Fruit fly (Drosophila melanogaster): ENCODE data around the gene CG7565.

CG7565 gene

dm6 chr3L:8063214-8064156, 28.1 kb downstream of the CG7565 start, which contains the start of gene Sarm (continued):
- TF ChIP-seq CG10669 (GFP tag; optimal IDR thresholded peaks at IDR 0.05) (peak; percentile 9), pdm3 (GFP tag; optimal IDR thresholded peaks at IDR 0.05) (peak; percentile 63), Eip75B (GFP tag; optimal IDR thresholded peaks at IDR 0.05) (peak; percentile 70), Ets96B (tag; optimal IDR thresholded peaks at IDR 0.05) (peak; percentile 40), cyc (GFP tag; optimal IDR thresholded peaks at IDR 0.05) (peak; percentile 9), Sox15 (GFP tag; optimal IDR thresholded peaks at IDR 0.05) (peak; percentile 10), Smox (GFP tag; optimal IDR thresholded peaks at IDR 0.05) (peak; percentile 66), CG10631 (GFP tag; optimal IDR thresholded peaks at IDR 0.05) (peak; percentile 43), Sox14 (GFP tag; optimal IDR thresholded peaks at IDR 0.05) (peak; percentile 81), dsx (GFP tag; optimal IDR thresholded peaks at IDR 0.05; ENCODE audit: poor library complexity, severe bottlenecking) (peak; percentile 46)

dm6 chr3L:8060188-8060856, 31.3 kb downstream of the CG7565 start:
- peak; percentile 60 for TF ChIP-seq CG6854 (GFP tag; optimal IDR thresholded peaks at IDR 0.05)
- TF ChIP-seq CG6276 (GFP tag; optimal IDR thresholded peaks at IDR 0.05): peak; percentile 37
- TF ChIP-seq CG15336 (GFP tag; IDR thresholded peaks at IDR 0.05): peak; percentile 19; the same call in 1 of the 2 replicates
- peak; percentile 38 for TF ChIP-seq CG16779 (tag; optimal IDR thresholded peaks at IDR 0.05)
- TF ChIP-seq Eip78C (GFP tag): peak; percentile 68
- peak; percentile 33 for TF ChIP-seq Eip93F (GFP tag; optimal IDR thresholded peaks at IDR 0.05)
- TF ChIP-seq svp (GFP tag): peak; percentile 78
- peak; percentile 46; the same call in 1 of the 3 replicates for TF ChIP-seq eg (GFP tag; IDR thresholded peaks at IDR 0.05)
- TF ChIP-seq ss (GFP tag; optimal IDR thresholded peaks at IDR 0.05): peak in 1 of 2 experiments; percentile 22

- TF ChIP-seq Lpt (GFP tag; optimal IDR thresholded peaks at IDR 0.05): no peak
- TF ChIP-seq ss (GFP tag; optimal IDR thresholded peaks at IDR 0.05): no peak
- TF ChIP-seq Sox15 (GFP tag; optimal IDR thresholded peaks at IDR 0.05): no peak
- no peak for TF ChIP-seq CG8119 (GFP tag; IDR thresholded peaks at IDR 0.05)
- TF ChIP-seq esn (GFP tag; optimal IDR thresholded peaks at IDR 0.05): no peak
- no peak for TF ChIP-seq vri (GFP tag; optimal IDR thresholded peaks at IDR 0.05)
- TF ChIP-seq CG6163 (GFP tag; IDR thresholded peaks at IDR 0.05): no peak
- TF ChIP-seq CG6808 (GFP tag; optimal IDR thresholded peaks at IDR 0.05): no peak
- TF ChIP-seq CG6854 (GFP tag; optimal IDR thresholded peaks at IDR 0.05): no peak
- no peak for TF ChIP-seq cyc (GFP tag; optimal IDR thresholded peaks at IDR 0.05)
Observed at dm6 chr3L:8059627-8060166, 31.9 kb downstream of the CG7565 start.

dm6 chr3L:8058190-8058997, 33.2 kb downstream of the CG7565 start, which contains the start of gene bip1:
Gene bip1 (minus strand): TSS chr3L:8058713.
- no peak for TF ChIP-seq CG10669 (GFP tag; optimal IDR thresholded peaks at IDR 0.05)
- no peak for TF ChIP-seq CG11762 (GFP tag; optimal IDR thresholded peaks at IDR 0.05; ENCODE audit: insufficient read depth)
- TF ChIP-seq CG6276 (GFP tag; optimal IDR thresholded peaks at IDR 0.05): peak; percentile 44
- TF ChIP-seq esn (GFP tag; optimal IDR thresholded peaks at IDR 0.05): peak; percentile 41
- no peak for TF ChIP-seq vri (GFP tag; optimal IDR thresholded peaks at IDR 0.05)
- TF ChIP-seq Eip93F (GFP tag; optimal IDR thresholded peaks at IDR 0.05): peak; percentile 25
- peak; percentile 17 for TF ChIP-seq Hr4 (GFP tag; optimal IDR thresholded peaks at IDR 0.05)
- peak; percentile 70 for TF ChIP-seq CG15336 (GFP tag; IDR thresholded peaks at IDR 0.05)
- no peak for TF ChIP-seq CG8632 (GFP tag; optimal IDR thresholded peaks at IDR 0.05)
- TF ChIP-seq CG1621 (tag; optimal IDR thresholded peaks at IDR 0.05): no peak
- TF ChIP-seq ss (GFP tag; optimal IDR thresholded peaks at IDR 0.05): no peak
- TF ChIP-seq pdm3 (GFP tag; optimal IDR thresholded peaks at IDR 0.05): no peak
- no peak for TF ChIP-seq achi (GFP tag; optimal IDR thresholded peaks at IDR 0.05)
- no peak for TF ChIP-seq OdsH (GFP tag; optimal IDR thresholded peaks at IDR 0.05)
- peak; percentile 4 for TF ChIP-seq CG34406 (GFP tag; optimal IDR thresholded peaks at IDR 0.05)
- peak; percentile 30; the same call in 1 of the 3 replicates for TF ChIP-seq CG8119 (GFP tag; IDR thresholded peaks at IDR 0.05)
- no peak for TF ChIP-seq Sox14 (GFP tag; optimal IDR thresholded peaks at IDR 0.05)
- TF ChIP-seq cyc (GFP tag; optimal IDR thresholded peaks at IDR 0.05): peak; percentile 0
- TF ChIP-seq Hr38 (GFP tag; optimal IDR thresholded peaks at IDR 0.05): no peak
- peak; percentile 11 for TF ChIP-seq topi (GFP tag; optimal IDR thresholded peaks at IDR 0.05)
- TF ChIP-seq CG6163 (GFP tag; IDR thresholded peaks at IDR 0.05): 0 out of 3 replicates have a peak, but pooled peaks have one; percentile 21
- peak; percentile 33 for TF ChIP-seq CG3032 (tag; optimal IDR thresholded peaks at IDR 0.05)
- TF ChIP-seq Eip78C (GFP tag): peak; percentile 68
- TF ChIP-seq CG10631 (GFP tag; optimal IDR thresholded peaks at IDR 0.05): no peak
- 0 out of 3 replicates have a peak, but pooled peaks have one; percentile 21 for TF ChIP-seq eg (GFP tag; IDR thresholded peaks at IDR 0.05)
- TF ChIP-seq net (GFP tag; optimal IDR thresholded peaks at IDR 0.05): no peak
- TF ChIP-seq CG7368 (GFP tag; optimal IDR thresholded peaks at IDR 0.05): no peak
- peak; percentile 53 for TF ChIP-seq svp (GFP tag)
